Worm (Caenorhabditis elegans) whole organism, L2 larva: ENCODE measurements around the gene lact-7.

Experiments used
- F13H6.1 ChIP-seq: sonication (generic microtip); optimal IDR thresholded peaks from 2 replicates; lab custom pipeline; 2016; ENCODE audit warnings: missing genetic modification characterization, missing compliant biosample characterization
- R02D3.7 ChIP-seq: fragments of 150-350 bp; optimal IDR thresholded peaks from 2 replicates; lab custom pipeline; 2014; ENCODE audit warnings: missing biosample characterization, missing genetic modification characterization
- ama-1 ChIP-seq: fragments of 150-350 bp; optimal IDR thresholded peaks from 2 replicates; lab custom pipeline; 2018; ENCODE audit warnings: inconsistent platforms
- ceh-82 ChIP-seq: fragments of 150-350 bp; optimal IDR thresholded peaks from 2 replicates; lab custom pipeline; 2014; ENCODE audit warnings: missing biosample characterization, missing genetic modification characterization
- dmd-4 ChIP-seq: sonication (generic microtip); optimal IDR thresholded peaks from 2 replicates; lab custom pipeline; 2017; ENCODE audit warnings: missing biosample characterization, missing genetic modification characterization
- egl-27 ChIP-seq: sonication (generic microtip); optimal IDR thresholded peaks from 3 replicates; lab custom pipeline; 2017; ENCODE audit warnings: missing biosample characterization, missing genetic modification reagents, missing genetic modification characterization
- lin-39 ChIP-seq: fragments of 150-350 bp; optimal IDR thresholded peaks from 2 replicates; lab custom pipeline; 2014; ENCODE audit warnings: missing biosample characterization, missing genetic modification reagents, missing genetic modification characterization
- mdl-1 ChIP-seq, 2 experiments: fragments of 150-350 bp in 1 of 2; sonication (generic microtip) in 1 of 2; optimal IDR thresholded peaks; 2 replicates each; lab custom pipeline; 2017; ENCODE audit warnings: missing biosample characterization in 2 of 2, missing genetic modification characterization in 2 of 2
- nhr-11 ChIP-seq: fragments of 150-350 bp; optimal IDR thresholded peaks from 2 replicates; lab custom pipeline; 2014; ENCODE audit warnings: missing biosample characterization, missing genetic modification characterization
- nhr-237 ChIP-seq: fragments of 150-350 bp; optimal IDR thresholded peaks from 2 replicates; lab custom pipeline; 2014; ENCODE audit warnings: missing biosample characterization, missing genetic modification characterization
- snpc-4 ChIP-seq: fragments of 150-350 bp; optimal IDR thresholded peaks from 2 replicates; lab custom pipeline; 2014; ENCODE audit warnings: missing biosample characterization, missing genetic modification characterization
- unc-39 ChIP-seq: fragments of 150-350 bp; optimal IDR thresholded peaks from 2 replicates; lab custom pipeline; 2014; ENCODE audit warnings: missing biosample characterization, missing genetic modification characterization
- unc-62 ChIP-seq: fragments of 150-350 bp; optimal IDR thresholded peaks from 2 replicates; lab custom pipeline; 2014; ENCODE audit warnings: missing biosample characterization, missing genetic modification reagents, missing genetic modification characterization
- zag-1 ChIP-seq: fragments of 150-350 bp; optimal IDR thresholded peaks from 2 replicates; lab custom pipeline; 2014; ENCODE audit warnings: missing biosample characterization, missing genetic modification characterization

DNA sequence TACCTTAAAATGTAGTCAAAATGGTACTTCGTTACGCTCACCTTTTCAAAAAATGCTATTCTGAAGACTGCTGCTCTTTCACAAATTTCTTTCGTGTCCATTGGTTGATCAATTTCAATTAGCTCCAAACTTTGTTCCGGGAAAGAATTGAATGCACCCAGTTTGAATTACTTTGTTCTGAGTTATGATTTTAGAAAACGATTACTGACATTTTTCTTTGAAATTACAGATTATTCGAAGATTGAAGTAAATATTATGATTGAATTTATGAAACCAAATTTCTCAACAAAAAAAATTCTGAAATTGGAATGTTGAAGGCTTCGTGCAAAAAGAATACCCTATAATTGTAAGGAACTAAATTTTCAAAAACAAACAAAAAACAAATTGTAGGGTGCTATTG is 25.3 kb downstream of the lact-7 start, which contains the start of gene Y102F5A.1:
- no peak for TF ChIP-seq unc-39 (tag; lab: Kevin White, UChicago)
- no peak for TF ChIP-seq lin-39 (tag; lab: Kevin White, UChicago)
- TF ChIP-seq zag-1 (tag; lab: Kevin White, UChicago): no peak
- no peak for TF ChIP-seq ceh-82
- no peak for TF ChIP-seq egl-27 (tag; lab: Kevin White, UChicago)
- no peak for TF ChIP-seq snpc-4 (tag; lab: Kevin White, UChicago)
- no peak for TF ChIP-seq nhr-11 (tag; lab: Kevin White, UChicago)
- no peak for TF ChIP-seq dmd-4 (tag; lab: Kevin White, UChicago)
- TF ChIP-seq R02D3.7: no peak
- no peak for TF ChIP-seq mdl-1 (tag; optimal IDR thresholded peaks at IDR 0.05; lab: Kevin White, UChicago)
- TF ChIP-seq nhr-237 (tag; lab: Kevin White, UChicago): no peak
- no peak for TF ChIP-seq ama-1 (lab: Kevin White, UChicago)
- TF ChIP-seq unc-62 (GFP tag; lab: Kevin White, UChicago): no peak
- no peak for TF ChIP-seq F13H6.1 (tag; lab: Kevin White, UChicago)
